Fruit fly (Drosophila melanogaster) whole organism, wandering third instar larva: ENCODE data around the gene CG42232.
A peak's percentile ranks its signal among the peaks of the same experiment; 100 is the strongest.

Experiments used
- Abd-B ChIP-seq: fragments of >200 bp; optimal IDR thresholded peaks from 2 replicates; lab custom pipeline; 2017; ENCODE audit warnings: missing biosample characterization, missing genetic modification characterization
- CG32264 ChIP-seq: fragments of 200-800 bp; sonication (Bioruptor generic); optimal IDR thresholded peaks from 2 replicates; lab custom pipeline; 2016; ENCODE audit warnings: missing biosample characterization, missing genetic modification characterization
- CG9705 ChIP-seq: fragments of 200-800 bp; sonication (Bioruptor generic); optimal IDR thresholded peaks from 2 replicates; lab custom pipeline; 2018; ENCODE audit warnings: missing biosample characterization, mild to moderate bottlenecking, missing genetic modification characterization
- CrebA ChIP-seq: fragments of 200-800 bp; sonication (Bioruptor generic); optimal IDR thresholded peaks from 2 replicates; lab custom pipeline; 2016; ENCODE audit warnings: missing biosample characterization, mild to moderate bottlenecking, missing genetic modification characterization, borderline replicate concordance
- Dfd ChIP-seq: fragments of >200 bp; optimal IDR thresholded peaks from 2 replicates; lab custom pipeline; 2017; ENCODE audit warnings: missing biosample characterization, missing genetic modification characterization
- Dif ChIP-seq: fragments of 200-275, 200-300 bp; sonication (Bioruptor generic); optimal IDR thresholded peaks from 2 replicates; lab custom pipeline; 2018; ENCODE audit warnings: missing biosample characterization, missing genetic modification characterization; ENCODE audit not compliant: partially characterized antibody
- GATAd ChIP-seq: sonication (Bioruptor generic); optimal IDR thresholded peaks from 2 replicates; lab custom pipeline; 2016; ENCODE audit warnings: missing biosample characterization, missing genetic modification characterization
- HLH106 ChIP-seq: fragments of 200-800 bp; optimal IDR thresholded peaks from 3 replicates; lab custom pipeline; 2019; ENCODE audit warnings: missing biosample characterization, mild to moderate bottlenecking, missing genetic modification characterization, moderate library complexity
- Hnf4 ChIP-seq: fragments of 200-800 bp; sonication (Bioruptor generic); optimal IDR thresholded peaks from 2 replicates; lab custom pipeline; 2016; ENCODE audit warnings: missing biosample characterization, mild to moderate bottlenecking, missing genetic modification characterization
- Hr78 ChIP-seq: fragments of >200 bp; optimal IDR thresholded peaks from 2 replicates; lab custom pipeline; 2017; ENCODE audit warnings: missing biosample characterization, missing genetic modification characterization
- Hr83 ChIP-seq: fragments of 200-300 bp; sonication (Bioruptor generic); optimal IDR thresholded peaks from 2 replicates; lab custom pipeline; 2016; ENCODE audit warnings: missing biosample characterization, mild to moderate bottlenecking, missing genetic modification characterization, moderate library complexity; ENCODE audit not compliant: poor library complexity, severe bottlenecking
- Jra ChIP-seq: sonication (Bioruptor generic); optimal IDR thresholded peaks from 2 replicates; lab custom pipeline; 2016; ENCODE audit warnings: missing biosample characterization, missing genetic modification characterization
- Mio ChIP-seq: sonication (Bioruptor generic); optimal IDR thresholded peaks from 2 replicates; lab custom pipeline; 2016; ENCODE audit warnings: missing biosample characterization, missing genetic modification characterization
- Myc ChIP-seq: fragments of >200 bp; optimal IDR thresholded peaks from 2 replicates; lab custom pipeline; 2017
- N ChIP-seq: fragments of >200 bp; optimal IDR thresholded peaks from 2 replicates; lab custom pipeline; 2018; ENCODE audit warnings: missing biosample characterization, missing external identifiers, missing genetic modification characterization
- OdsH ChIP-seq: fragments of 200-800 bp; sonication (Bioruptor generic); optimal IDR thresholded peaks from 2 replicates; lab custom pipeline; 2016; ENCODE audit warnings: missing biosample characterization, mild to moderate bottlenecking, missing genetic modification characterization
- Rel ChIP-seq, 2 experiments: fragments of 200-800 bp; sonication (Bioruptor generic) in 1 of 2; optimal IDR thresholded peaks; 2 replicates in 1 of 2; 3 replicates in 1 of 2; lab custom pipeline; 2016 to 2019; ENCODE audit warnings: mild to moderate bottlenecking in 2 of 2, missing biosample characterization in 2 of 2, missing genetic modification characterization in 2 of 2, moderate library complexity in 1 of 2
- Sp1 ChIP-seq: fragments of 200-800 bp; sonication (Bioruptor generic); optimal IDR thresholded peaks from 3 replicates; lab custom pipeline; 2019; ENCODE audit warnings: missing biosample characterization, mild to moderate bottlenecking, missing genetic modification characterization, moderate library complexity
- Vsx2 ChIP-seq: fragments of 200-300, 225-300 bp; sonication (Bioruptor generic); optimal IDR thresholded peaks from 2 replicates; lab custom pipeline; 2018; ENCODE audit warnings: missing biosample characterization, missing genetic modification characterization; ENCODE audit not compliant: partially characterized antibody
- br ChIP-seq: fragments of 200-800 bp; sonication (Bioruptor generic); optimal IDR thresholded peaks from 2 replicates; lab custom pipeline; 2016; ENCODE audit warnings: missing biosample characterization, missing genetic modification characterization
- brk ChIP-seq: fragments of 200-800 bp; sonication (Bioruptor generic); optimal IDR thresholded peaks from 2 replicates; lab custom pipeline; 2016; ENCODE audit warnings: missing biosample characterization, mild to moderate bottlenecking, missing genetic modification characterization
- dl ChIP-seq, 2 experiments: fragments of 175-275, 200-275 bp in 1 of 2; fragments of 200-275 bp in 1 of 2; sonication (Bioruptor generic); optimal IDR thresholded peaks; lab custom pipeline; 2018; ENCODE audit warnings: mild to moderate bottlenecking in 2 of 2, missing biosample characterization in 2 of 2, missing genetic modification characterization in 2 of 2, moderate library complexity in 2 of 2; ENCODE audit not compliant: partially characterized antibody in 2 of 2, insufficient read depth in 1 of 2
- dmrt93B ChIP-seq: fragments of 200-800 bp; sonication (Bioruptor generic); optimal IDR thresholded peaks from 2 replicates; lab custom pipeline; 2018; ENCODE audit warnings: missing biosample characterization, mild to moderate bottlenecking, missing genetic modification characterization
- dsf ChIP-seq: sonication (Bioruptor generic); optimal IDR thresholded peaks from 2 replicates; lab custom pipeline; 2016; ENCODE audit warnings: missing biosample characterization, missing genetic modification characterization, borderline replicate concordance
- ey ChIP-seq: fragments of 200-800 bp; sonication (Bioruptor generic); optimal IDR thresholded peaks from 2 replicates; lab custom pipeline; 2016; ENCODE audit warnings: missing biosample characterization, missing genetic modification characterization
- foxo ChIP-seq, 2 experiments: fragments of 200-800 bp; sonication (Bioruptor generic); optimal IDR thresholded peaks; 2 replicates in 1 of 2; 3 replicates in 1 of 2; lab custom pipeline; 2016 to 2017; ENCODE audit warnings: missing biosample characterization in 2 of 2, missing genetic modification characterization in 2 of 2
- fru ChIP-seq: fragments of 200-800 bp; sonication (Bioruptor generic); optimal IDR thresholded peaks from 3 replicates; lab custom pipeline; 2016; ENCODE audit warnings: missing biosample characterization, mild to moderate bottlenecking, missing genetic modification characterization
- h ChIP-seq: fragments of 200-800 bp; sonication (Bioruptor generic); optimal IDR thresholded peaks from 3 replicates; lab custom pipeline; 2016; ENCODE audit warnings: missing biosample characterization, mild to moderate bottlenecking, missing genetic modification characterization
- jim ChIP-seq: fragments of 175-275, 200-325 bp; sonication (Bioruptor generic); optimal IDR thresholded peaks from 2 replicates; lab custom pipeline; 2016; ENCODE audit warnings: missing biosample characterization, mild to moderate bottlenecking, missing genetic modification characterization
- lola ChIP-seq: fragments of >200 bp; optimal IDR thresholded peaks from 2 replicates; lab custom pipeline; 2017; ENCODE audit warnings: missing biosample characterization, missing genetic modification characterization
- pan ChIP-seq: fragments of >200 bp; optimal IDR thresholded peaks from 2 replicates; lab custom pipeline; 2017
- psq ChIP-seq: fragments of 200-800 bp; sonication (Bioruptor generic); optimal IDR thresholded peaks from 3 replicates; lab custom pipeline; 2017; ENCODE audit warnings: missing biosample characterization, mild to moderate bottlenecking, missing genetic modification characterization, moderate library complexity
- rgr ChIP-seq: fragments of 200-800 bp; sonication (Bioruptor generic); optimal IDR thresholded peaks from 3 replicates; lab custom pipeline; 2016; ENCODE audit warnings: missing biosample characterization, mild to moderate bottlenecking, missing genetic modification characterization
- sage ChIP-seq: fragments of 200-800 bp; sonication (Bioruptor generic); optimal IDR thresholded peaks from 2 replicates; lab custom pipeline; 2016; ENCODE audit warnings: missing biosample characterization, mild to moderate bottlenecking, missing genetic modification characterization
- sv ChIP-seq: fragments of 200-800 bp; sonication (Bioruptor generic); optimal IDR thresholded peaks from 3 replicates; lab custom pipeline; 2016; ENCODE audit warnings: missing biosample characterization, missing genetic modification characterization
- tai ChIP-seq: sonication (Bioruptor generic); optimal IDR thresholded peaks from 2 replicates; lab custom pipeline; 2016; ENCODE audit warnings: missing biosample characterization, missing genetic modification characterization
- usp ChIP-seq: fragments of >200 bp; optimal IDR thresholded peaks from 2 replicates; lab custom pipeline; 2017; ENCODE audit warnings: missing biosample characterization, missing genetic modification characterization
- woc ChIP-seq: sonication (Bioruptor generic); optimal IDR thresholded peaks from 2 replicates; lab custom pipeline; 2016; ENCODE audit warnings: missing biosample characterization, mild to moderate bottlenecking, missing genetic modification characterization

The CG42232 gene

DNA sequence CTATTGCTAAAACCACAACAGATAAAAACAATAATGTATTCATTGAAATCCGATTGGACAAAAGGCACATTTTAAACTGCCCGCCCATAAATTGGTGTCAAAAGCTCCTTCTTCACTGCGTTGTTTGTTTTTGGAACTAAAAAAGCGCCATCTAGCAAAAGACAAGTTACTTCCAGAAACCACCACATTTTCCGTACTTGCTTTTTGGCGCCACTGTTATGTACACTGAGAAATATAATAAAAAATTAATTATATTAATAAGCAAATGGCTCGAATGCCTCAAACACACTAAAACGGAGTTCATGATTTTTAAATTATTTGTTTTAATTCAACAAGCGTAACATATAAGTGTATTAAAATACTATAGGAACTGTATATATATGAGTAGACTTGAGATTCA lies 27.9 kb upstream of the CG42232 start:
- TF ChIP-seq foxo (GFP tag; optimal IDR thresholded peaks at IDR 0.05; lab: Kevin White, UChicago) (peak in 1 of 2 experiments; percentile 80), Hnf4 (GFP tag; lab: Kevin White, UChicago) (no peak), fru (GFP tag; lab: Kevin White, UChicago) (peak; percentile 66), Vsx2 (GFP tag; lab: Kevin White, UChicago) (no peak), Abd-B (GFP tag; lab: Kevin White, UChicago) (no peak), ey (GFP tag; lab: Kevin White, UChicago) (peak; percentile 26), Sp1 (no peak), sv (GFP tag; lab: Kevin White, UChicago) (peak; percentile 66), tai (GFP tag; lab: Kevin White, UChicago) (no peak), usp (GFP tag; lab: Kevin White, UChicago) (no peak), lola (GFP tag; lab: Kevin White, UChicago) (no peak), dl (GFP tag; optimal IDR thresholded peaks at IDR 0.05; lab: Kevin White, UChicago; ENCODE audit: insufficient read depth in 1 of 2, partially characterized antibody in 2 of 2) (no peak), Mio (GFP tag; lab: Kevin White, UChicago) (no peak), CG9705 (peak; percentile 26), Myc (lab: Kevin White, UChicago) (peak; percentile 89), rgr (GFP tag; lab: Kevin White, UChicago) (peak; percentile 74), brk (GFP tag; lab: Kevin White, UChicago) (no peak), br (peak; percentile 57), sage (GFP tag; lab: Kevin White, UChicago) (peak; percentile 23), Hr78 (GFP tag; lab: Kevin White, UChicago) (no peak), woc (GFP tag; lab: Kevin White, UChicago) (no peak), OdsH (GFP tag; lab: Kevin White, UChicago) (peak; percentile 69), h (GFP tag; lab: Kevin White, UChicago) (peak; percentile 67), pan (no peak), Dif (GFP tag; lab: Kevin White, UChicago) (no peak), Jra (GFP tag; lab: Kevin White, UChicago) (no peak), CG32264 (GFP tag; lab: Kevin White, UChicago) (no peak), GATAd (GFP tag; lab: Kevin White, UChicago) (no peak), dmrt93B (peak; percentile 44), dsf (GFP tag; lab: Kevin White, UChicago) (no peak), N (GFP tag; lab: Kevin White, UChicago) (no peak), jim (GFP tag; lab: Kevin White, UChicago) (no peak), CrebA (GFP tag; lab: Kevin White, UChicago) (no peak), psq (GFP tag; lab: Kevin White, UChicago) (peak; percentile 63), Rel (GFP tag; optimal IDR thresholded peaks at IDR 0.05; lab: Kevin White, UChicago) (no peak), Rel (tag; optimal IDR thresholded peaks at IDR 0.05; lab: Kevin White, UChicago) (no peak), HLH106 (tag; lab: Kevin White, UChicago) (peak; percentile 69), Dfd (no peak), Hr83 (GFP tag; lab: Kevin White, UChicago) (peak; percentile 80)

- TF ChIP-seq GATAd (GFP tag; lab: Kevin White, UChicago) (no peak), h (GFP tag; lab: Kevin White, UChicago) (peak; percentile 16)
Observed at dm6 chr3R:16496209-16496608, 26.7 kb upstream of the CG42232 start.

dm6 chr3R:16495322-16495721 lies 25.9 kb upstream of the CG42232 start, which contains the start of gene Cad89D:
Gene Cad89D (minus strand): TSS chr3R:16495422.
- TF ChIP-seq Vsx2 (GFP tag; lab: Kevin White, UChicago) (no peak), rgr (GFP tag; lab: Kevin White, UChicago) (no peak)
